Worm (Caenorhabditis elegans) whole organism, young adult: Measurements from ENCODE around the gene prx-5.

ENCODE experiments used
- F55B11.4 ChIP-seq: sonication (generic microtip); optimal IDR thresholded peaks from 2 replicates; lab custom pipeline; 2016; ENCODE audit warnings: missing compliant biosample characterization, missing genetic modification characterization, borderline replicate concordance; ENCODE audit not compliant: insufficient read depth
- mes-4 ChIP-seq: sonication (generic microtip); optimal IDR thresholded peaks from 2 replicates; lab custom pipeline; 2016; ENCODE audit warnings: missing genotype, missing genetic modification characterization, missing compliant biosample characterization

The prx-5 gene

ce11 chrII:8755270-8755669, 50.6 kb downstream of the prx-5 start, which contains the start of gene K08F8.7:
TSS of gene K08F8.7 (minus strand) at chrII:8755370.
- TF ChIP-seq mes-4 (no peak), F55B11.4 (tag; lab: Kevin White, UChicago) (no peak)
